Fruit fly (Drosophila melanogaster) whole organism, embryonic: ENCODE measurements around the gene CG3165.
A peak's percentile ranks its signal among the peaks of the same experiment; 100 is the strongest.

Experiments
- Atf3 ChIP-seq: fragments of 200-800 bp; sonication (Bioruptor generic); optimal IDR thresholded peaks from 3 replicates; lab custom pipeline; 2016; ENCODE audit warnings: missing biosample characterization, missing genetic modification characterization
- CG11456 ChIP-seq: fragments of 200-800 bp; sonication (Bioruptor generic); IDR thresholded peaks from 3 replicates; pipeline ENCODE4 v1.3.6; 2022; ENCODE audit warnings: missing biosample characterization, missing genetic modification characterization
- CG1832 ChIP-seq: fragments of 200-800 bp; sonication (Bioruptor generic); optimal IDR thresholded peaks from 2 replicates; lab custom pipeline; 2017; ENCODE audit warnings: missing biosample characterization, mild to moderate bottlenecking, missing genetic modification characterization, inconsistent platforms
- CG31365 ChIP-seq: fragments of 200-800 bp; sonication (Bioruptor generic); optimal IDR thresholded peaks from 2 replicates; lab custom pipeline; 2018; ENCODE audit warnings: missing biosample characterization, mild to moderate bottlenecking, missing genetic modification characterization
- CG4424 ChIP-seq: fragments of 200-800 bp; sonication (Bioruptor generic); optimal IDR thresholded peaks from 3 replicates; lab custom pipeline; 2016; ENCODE audit warnings: missing biosample characterization, missing genetic modification characterization
- CG6791 ChIP-seq: fragments of 200-800 bp; sonication (Bioruptor generic); IDR thresholded peaks from 3 replicates; pipeline ENCODE4 v1.3.6; 2022; ENCODE audit warnings: missing biosample characterization, missing genetic modification characterization; ENCODE audit not compliant: partially characterized antibody
- Drgx ChIP-seq: fragments of 200-800 bp; sonication (Bioruptor generic); IDR thresholded peaks from 2 replicates; pipeline ENCODE4 v1.3.6; 2022; ENCODE audit warnings: missing biosample characterization, missing genetic modification characterization
- HmgZ ChIP-seq: fragments of 200-800 bp; sonication (Bioruptor generic); optimal IDR thresholded peaks from 2 replicates; lab custom pipeline; 2018; ENCODE audit warnings: missing biosample characterization, mild to moderate bottlenecking, missing genetic modification characterization
- Mes4 ChIP-seq: fragments of 200-800 bp; sonication (Bioruptor generic); optimal IDR thresholded peaks from 2 replicates; lab custom pipeline; 2016; ENCODE audit warnings: missing biosample characterization, missing genetic modification characterization
- bsh ChIP-seq, 2 experiments: fragments of 200-800 bp; sonication (Bioruptor generic); optimal IDR thresholded peaks; 2 replicates each; lab custom pipeline; 2017 to 2018; ENCODE audit warnings: mild to moderate bottlenecking in 2 of 2, missing biosample characterization in 2 of 2, missing genetic modification characterization in 2 of 2, moderate library complexity in 1 of 2
- dysf ChIP-seq: fragments of 200-800 bp; sonication (Bioruptor generic); IDR thresholded peaks from 3 replicates; pipeline ENCODE4 v1.3.6; 2022; ENCODE audit warnings: missing biosample characterization, missing genetic modification characterization
- run ChIP-seq: fragments of 200-800 bp; sonication (Bioruptor generic); optimal IDR thresholded peaks from 3 replicates; lab custom pipeline; 2018; ENCODE audit warnings: missing biosample characterization, mild to moderate bottlenecking, missing genetic modification characterization
- sisA ChIP-seq: fragments of 200-800 bp; sonication (Bioruptor generic); IDR thresholded peaks from 2 replicates; pipeline ENCODE4 v1.3.6; 2022; ENCODE audit warnings: missing biosample characterization, missing genetic modification characterization
- sqz ChIP-seq: fragments of 200-800 bp; sonication (Bioruptor generic); optimal IDR thresholded peaks from 3 replicates; lab custom pipeline; 2018; ENCODE audit warnings: missing biosample characterization, mild to moderate bottlenecking, missing genetic modification characterization
- ttk ChIP-seq: fragments of 200-800 bp; sonication (Bioruptor generic); IDR thresholded peaks from 2 replicates; pipeline ENCODE4 v2.1.2; 2022; ENCODE audit warnings: missing biosample characterization, missing genetic modification characterization
- unc-4 ChIP-seq: fragments of 200-800 bp; sonication (Bioruptor generic); IDR thresholded peaks from 2 replicates; pipeline ENCODE4 v1.3.6; 2022; ENCODE audit warnings: missing biosample characterization, missing genetic modification characterization; ENCODE audit not compliant: partially characterized antibody

Gene CG3165

DNA sequence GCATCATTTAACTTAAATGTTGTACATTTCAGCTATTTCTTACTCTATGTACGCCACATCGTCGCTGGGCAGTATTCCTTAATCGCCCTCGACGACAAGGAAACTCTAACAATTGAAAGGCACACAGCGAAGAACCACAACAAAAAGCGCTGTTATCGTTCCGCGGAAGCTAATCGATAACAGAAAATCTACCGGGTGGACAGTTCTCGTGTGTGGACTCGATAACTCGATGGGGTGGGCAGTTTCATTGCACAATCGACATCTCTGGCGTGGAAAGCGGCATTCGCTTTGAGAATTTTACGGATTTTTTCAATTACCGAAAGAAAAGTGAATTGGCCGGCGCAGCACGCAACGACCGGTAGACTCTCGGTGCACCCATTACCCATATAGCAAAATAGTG lies 46.1 kb downstream of the CG3165 start, which contains the start of the genes alpha4GT1 and Prp40 (continued):
- no peak for TF ChIP-seq ttk (GFP tag; lab: Robert Waterston, UW)
- TF ChIP-seq CG31365 (tag; lab: Kevin White, UChicago): no peak
- TF ChIP-seq CG6791 (GFP tag; lab: Robert Waterston, UW): peak; percentile 91
- no peak for TF ChIP-seq CG11456
- peak; percentile 65 for TF ChIP-seq unc-4 (GFP tag; lab: Robert Waterston, UW)
- TF ChIP-seq CG4424 (GFP tag; lab: Kevin White, UChicago): no peak
- TF ChIP-seq Mes4 (GFP tag; lab: Kevin White, UChicago): no peak
- TF ChIP-seq Drgx (GFP tag; lab: Robert Waterston, UW): no peak
- TF ChIP-seq bsh (GFP tag; optimal IDR thresholded peaks at IDR 0.05; lab: Kevin White, UChicago): no peak
- no peak for TF ChIP-seq CG1832 (GFP tag; lab: Kevin White, UChicago)
- peak; percentile 49 for TF ChIP-seq HmgZ (tag; lab: Kevin White, UChicago)
- TF ChIP-seq run (tag; lab: Kevin White, UChicago): no peak
- no peak for TF ChIP-seq Atf3 (GFP tag; lab: Kevin White, UChicago)
- TF ChIP-seq dysf (GFP tag; lab: Robert Waterston, UW): no peak
- TF ChIP-seq sqz (GFP tag; lab: Kevin White, UChicago): no peak
- no peak for TF ChIP-seq sisA (GFP tag; lab: Robert Waterston, UW)
